Fruit fly (Drosophila melanogaster): Measurements from ENCODE around the gene CG5781.

CG5781 gene

dm6 chr2L:12669614-12670013, 27.5 kb downstream of the CG5781 start, which contains the start of gene Nepl7:
Gene Nepl7 (minus strand): TSS chr2L:12669714.
- TF ChIP-seq psq (optimal IDR thresholded peaks at IDR 0.05) = no peak
- no peak for TF ChIP-seq insv (optimal IDR thresholded peaks at IDR 0.05)
- no peak for TF ChIP-seq Myc (optimal IDR thresholded peaks at IDR 0.05)
- TF ChIP-seq Sin3A (optimal IDR thresholded peaks at IDR 0.05) = no peak
- TF ChIP-seq ttk (optimal IDR thresholded peaks at IDR 0.05) = no peak
- no peak for TF ChIP-seq h (optimal IDR thresholded peaks at IDR 0.05)

dm6 chr2L:12666002-12666576, 31.0 kb downstream of the CG5781 start:
- no peak for TF ChIP-seq insv (optimal IDR thresholded peaks at IDR 0.05)
- TF ChIP-seq h (optimal IDR thresholded peaks at IDR 0.05) = no peak
- TF ChIP-seq ttk (optimal IDR thresholded peaks at IDR 0.05) = no peak
- no peak for TF ChIP-seq Sin3A (optimal IDR thresholded peaks at IDR 0.05)

dm6 chr2L:12657337-12657736, 39.8 kb downstream of the CG5781 start:
- TF ChIP-seq Myc (optimal IDR thresholded peaks at IDR 0.05) = no peak
- TF ChIP-seq Sin3A (optimal IDR thresholded peaks at IDR 0.05) = no peak
- no peak for TF ChIP-seq ttk (optimal IDR thresholded peaks at IDR 0.05)
- no peak for TF ChIP-seq insv (optimal IDR thresholded peaks at IDR 0.05)
- TF ChIP-seq psq (optimal IDR thresholded peaks at IDR 0.05) = no peak
- no peak for TF ChIP-seq h (optimal IDR thresholded peaks at IDR 0.05)

- TF ChIP-seq Myc (optimal IDR thresholded peaks at IDR 0.05) = no peak
- no peak for TF ChIP-seq insv (optimal IDR thresholded peaks at IDR 0.05)
- TF ChIP-seq Sin3A (optimal IDR thresholded peaks at IDR 0.05) = no peak
- no peak for TF ChIP-seq h (optimal IDR thresholded peaks at IDR 0.05)
- no peak for TF ChIP-seq ttk (optimal IDR thresholded peaks at IDR 0.05)
- TF ChIP-seq psq (optimal IDR thresholded peaks at IDR 0.05) = no peak
Observed at dm6 chr2L:12656865-12657264, 40.3 kb downstream of the CG5781 start, which contains the start of gene pdm2. Gene pdm2 (plus strand): TSS chr2L:12657165.

dm6 chr2L:12655731-12656326, 41.3 kb downstream of the CG5781 start:
- TF ChIP-seq Myc (optimal IDR thresholded peaks at IDR 0.05) = no peak
- no peak for TF ChIP-seq Sin3A (optimal IDR thresholded peaks at IDR 0.05)
- no peak for TF ChIP-seq insv (optimal IDR thresholded peaks at IDR 0.05)
- no peak for TF ChIP-seq psq (optimal IDR thresholded peaks at IDR 0.05)
- no peak for TF ChIP-seq ttk (optimal IDR thresholded peaks at IDR 0.05)
- TF ChIP-seq h (optimal IDR thresholded peaks at IDR 0.05) = no peak

- no peak for TF ChIP-seq Myc (optimal IDR thresholded peaks at IDR 0.05)
- TF ChIP-seq ttk (optimal IDR thresholded peaks at IDR 0.05) = no peak
- no peak for TF ChIP-seq insv (optimal IDR thresholded peaks at IDR 0.05)
- TF ChIP-seq psq (optimal IDR thresholded peaks at IDR 0.05) = no peak
- TF ChIP-seq Sin3A (optimal IDR thresholded peaks at IDR 0.05) = no peak
Observed at dm6 chr2L:12651040-12651439, 46.1 kb downstream of the CG5781 start.
